Fruit fly (Drosophila melanogaster): Measurements from ENCODE around the gene CG4452.
A peak's percentile ranks its signal among the peaks of the same experiment; 100 is the strongest.

CG4452 gene

dm6 chr3L:9366850-9367430 lies at the start of gene CG4452, which contains the start of gene Klp67A:
Gene CG4452 (plus strand): TSS chr3L:9367377.
Gene Klp67A (minus strand): TSS chr3L:9367046.
- peak; percentile 70 for TF ChIP-seq psq (optimal IDR thresholded peaks at IDR 0.05)
- TF ChIP-seq ttk (optimal IDR thresholded peaks at IDR 0.05): no peak
- TF ChIP-seq Myc (optimal IDR thresholded peaks at IDR 0.05): no peak
- TF ChIP-seq h (optimal IDR thresholded peaks at IDR 0.05): no peak

DNA sequence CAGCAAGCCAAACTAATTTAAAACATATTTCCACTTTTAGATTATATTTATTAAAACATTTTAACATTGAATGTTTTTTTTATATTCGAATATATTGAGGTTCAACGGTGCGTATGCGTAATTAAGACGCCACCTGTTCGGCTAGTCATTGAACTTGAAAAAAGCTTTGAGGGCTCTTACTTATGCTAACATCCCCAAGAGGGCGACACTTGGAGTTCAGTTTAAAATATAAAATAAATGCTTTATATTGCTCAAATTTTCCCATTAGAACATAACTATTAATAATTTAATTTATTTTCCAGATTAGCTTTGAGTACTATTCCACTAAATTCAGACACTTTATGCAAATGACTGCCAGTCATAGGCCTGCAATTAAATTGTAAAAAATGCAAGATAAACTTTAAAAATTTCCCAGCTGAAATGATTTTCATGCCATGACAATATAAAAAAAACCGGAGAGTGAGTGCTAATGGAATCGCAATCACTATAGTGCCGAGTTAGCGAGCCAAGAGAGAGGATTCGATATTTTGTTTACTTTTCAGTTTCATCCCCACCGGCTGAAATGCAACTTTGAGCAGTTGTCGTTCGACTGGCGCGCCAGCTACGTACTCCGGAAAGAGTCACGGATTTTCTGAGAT lies 33.3 kb upstream of the CG4452 start, which contains the start of gene PGRP-LA:
TSS of gene PGRP-LA (plus strand) at position 588 of the 638 bp plus-strand sequence.
- TF ChIP-seq psq (optimal IDR thresholded peaks at IDR 0.05) (no peak), insv (optimal IDR thresholded peaks at IDR 0.05) (no peak), h (optimal IDR thresholded peaks at IDR 0.05) (no peak), Sin3A (optimal IDR thresholded peaks at IDR 0.05) (no peak), Myc (optimal IDR thresholded peaks at IDR 0.05) (no peak), ttk (optimal IDR thresholded peaks at IDR 0.05) (no peak)

dm6 chr3L:9335711-9336110 lies 31.5 kb upstream of the CG4452 start:
- TF ChIP-seq insv (optimal IDR thresholded peaks at IDR 0.05) (no peak), ttk (optimal IDR thresholded peaks at IDR 0.05) (no peak), Sin3A (optimal IDR thresholded peaks at IDR 0.05) (no peak), Myc (optimal IDR thresholded peaks at IDR 0.05) (no peak), h (optimal IDR thresholded peaks at IDR 0.05) (no peak)

dm6 chr3L:9337942-9338468 lies 29.2 kb upstream of the CG4452 start:
- TF ChIP-seq Myc (optimal IDR thresholded peaks at IDR 0.05): no peak
- TF ChIP-seq ttk (optimal IDR thresholded peaks at IDR 0.05): no peak

dm6 chr3L:9338510-9338909 lies 28.7 kb upstream of the CG4452 start, which contains the start of gene PGRP-LC:
Gene PGRP-LC (plus strand): TSS chr3L:9338810.
- TF ChIP-seq Sin3A (optimal IDR thresholded peaks at IDR 0.05) (no peak), h (optimal IDR thresholded peaks at IDR 0.05) (no peak), ttk (optimal IDR thresholded peaks at IDR 0.05) (no peak), psq (optimal IDR thresholded peaks at IDR 0.05) (no peak), Myc (optimal IDR thresholded peaks at IDR 0.05) (no peak), insv (optimal IDR thresholded peaks at IDR 0.05) (no peak)

- TF ChIP-seq insv (optimal IDR thresholded peaks at IDR 0.05): no peak
- TF ChIP-seq psq (optimal IDR thresholded peaks at IDR 0.05): no peak
- no peak for TF ChIP-seq h (optimal IDR thresholded peaks at IDR 0.05)
- TF ChIP-seq ttk (optimal IDR thresholded peaks at IDR 0.05): no peak
- TF ChIP-seq Sin3A (optimal IDR thresholded peaks at IDR 0.05): no peak
- TF ChIP-seq Myc (optimal IDR thresholded peaks at IDR 0.05): no peak
These were observed 28.2 kb upstream of the CG4452 start for dm6 chr3L:9339021-9339420.

DNA sequence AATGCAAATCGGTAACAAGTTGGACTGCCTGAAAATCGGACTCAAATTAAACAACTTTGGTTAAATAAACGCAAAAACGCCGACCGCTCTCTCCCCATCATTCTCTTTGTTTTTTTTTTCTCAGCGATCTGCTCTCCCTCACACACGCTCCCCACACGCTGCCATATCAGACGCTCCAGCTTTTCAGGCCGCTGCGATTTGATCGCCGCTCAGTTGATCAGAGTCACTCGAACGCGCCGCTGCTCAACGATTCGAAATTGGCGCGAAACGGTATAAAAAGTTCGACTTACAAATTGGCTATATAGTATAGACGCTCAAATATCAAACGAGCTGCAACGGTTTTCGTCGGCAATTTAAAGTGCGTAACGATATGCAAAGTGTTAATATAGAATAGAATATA lies 26.9 kb upstream of the CG4452 start:
- TF ChIP-seq insv (optimal IDR thresholded peaks at IDR 0.05): no peak
- TF ChIP-seq Sin3A (optimal IDR thresholded peaks at IDR 0.05): no peak
- TF ChIP-seq Myc (optimal IDR thresholded peaks at IDR 0.05): no peak
- no peak for TF ChIP-seq psq (optimal IDR thresholded peaks at IDR 0.05)
- no peak for TF ChIP-seq h (optimal IDR thresholded peaks at IDR 0.05)
- TF ChIP-seq ttk (optimal IDR thresholded peaks at IDR 0.05): no peak

- no peak for TF ChIP-seq insv (optimal IDR thresholded peaks at IDR 0.05)
- TF ChIP-seq h (optimal IDR thresholded peaks at IDR 0.05): no peak
- TF ChIP-seq psq (optimal IDR thresholded peaks at IDR 0.05): no peak
- TF ChIP-seq Sin3A (optimal IDR thresholded peaks at IDR 0.05): no peak
- no peak for TF ChIP-seq Myc (optimal IDR thresholded peaks at IDR 0.05)
- no peak for TF ChIP-seq ttk (optimal IDR thresholded peaks at IDR 0.05)
These were observed 26.3 kb upstream of the CG4452 start for dm6 chr3L:9340839-9341238.

- TF ChIP-seq insv (optimal IDR thresholded peaks at IDR 0.05) (no peak), ttk (optimal IDR thresholded peaks at IDR 0.05) (no peak), Myc (optimal IDR thresholded peaks at IDR 0.05) (no peak), Sin3A (optimal IDR thresholded peaks at IDR 0.05) (no peak), psq (optimal IDR thresholded peaks at IDR 0.05) (no peak), h (optimal IDR thresholded peaks at IDR 0.05) (no peak)
These were observed 23.2 kb upstream of the CG4452 start for dm6 chr3L:9343963-9344362.

dm6 chr3L:9345157-9345556 lies 22.0 kb upstream of the CG4452 start:
- no peak for TF ChIP-seq h (optimal IDR thresholded peaks at IDR 0.05)
- TF ChIP-seq ttk (optimal IDR thresholded peaks at IDR 0.05): no peak
- no peak for TF ChIP-seq Myc (optimal IDR thresholded peaks at IDR 0.05)
- no peak for TF ChIP-seq Sin3A (optimal IDR thresholded peaks at IDR 0.05)
- TF ChIP-seq psq (optimal IDR thresholded peaks at IDR 0.05): no peak
- no peak for TF ChIP-seq insv (optimal IDR thresholded peaks at IDR 0.05)

- TF ChIP-seq Myc (optimal IDR thresholded peaks at IDR 0.05): no peak
- no peak for TF ChIP-seq Sin3A (optimal IDR thresholded peaks at IDR 0.05)
- TF ChIP-seq ttk (optimal IDR thresholded peaks at IDR 0.05): no peak
- no peak for TF ChIP-seq h (optimal IDR thresholded peaks at IDR 0.05)
- TF ChIP-seq psq (optimal IDR thresholded peaks at IDR 0.05): no peak
- no peak for TF ChIP-seq insv (optimal IDR thresholded peaks at IDR 0.05)
These were observed 17.9 kb upstream of the CG4452 start, which contains the start of gene PGRP-LF for dm6 chr3L:9349314-9349733. Gene PGRP-LF (plus strand): TSS chr3L:9349609.

DNA sequence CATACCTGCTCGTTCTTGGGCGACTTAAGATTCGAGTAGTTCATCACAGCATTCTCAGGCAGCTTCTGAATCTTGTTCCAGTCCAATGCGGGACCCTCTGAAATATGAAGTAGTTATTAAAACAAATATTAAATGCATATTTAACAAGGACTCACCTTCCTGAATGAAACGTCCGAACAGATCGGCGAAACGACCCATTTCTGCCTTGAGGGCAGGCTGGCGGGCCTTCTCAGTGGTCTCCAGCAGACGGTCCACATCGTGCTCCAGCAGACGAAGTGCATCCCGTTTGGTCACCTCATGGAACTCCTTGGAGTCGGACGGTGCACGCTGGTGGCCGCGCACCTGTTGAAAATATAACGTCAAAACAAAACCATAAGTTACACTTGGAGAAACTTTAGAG lies 13.4 kb upstream of the CG4452 start, which contains the start of gene CG32040:
TSS of gene CG32040 (plus strand) at position 301 of the 400 bp plus-strand sequence.
- TF ChIP-seq Myc (optimal IDR thresholded peaks at IDR 0.05) (no peak), h (optimal IDR thresholded peaks at IDR 0.05) (no peak), insv (optimal IDR thresholded peaks at IDR 0.05) (no peak), psq (optimal IDR thresholded peaks at IDR 0.05) (no peak), ttk (optimal IDR thresholded peaks at IDR 0.05) (no peak), Sin3A (optimal IDR thresholded peaks at IDR 0.05) (no peak)

Data from Kc167 (cell line).